Fruit fly (Drosophila melanogaster) whole organism, embryonic: Measurements from ENCODE around the gene HDAC4.

Experiments
- Awh ChIP-seq: fragments of 200-800 bp; sonication (Bioruptor generic); IDR thresholded peaks from 2 replicates; pipeline ENCODE4, ENCODE4 v1.3.6; 2022; ENCODE audit warnings: missing biosample characterization, missing genetic modification characterization
- Blimp-1 ChIP-seq: fragments of 200-800 bp; sonication (Bioruptor generic); optimal IDR thresholded peaks from 3 replicates; lab custom pipeline; 2018; ENCODE audit warnings: missing biosample characterization, missing genetic modification characterization, mild to moderate bottlenecking, moderate library complexity, missing genetic modification reagents
- Bteb2 ChIP-seq: fragments of 200-800 bp; sonication (Bioruptor generic); optimal IDR thresholded peaks from 2 replicates; lab custom pipeline; 2016; ENCODE audit warnings: missing biosample characterization, missing genetic modification characterization
- CG10366 ChIP-seq: fragments of 200-800 bp; sonication (Bioruptor generic); IDR thresholded peaks from 2 replicates; pipeline ENCODE4 v1.3.6; 2022; ENCODE audit warnings: missing biosample characterization, missing genetic modification characterization
- CG10979 ChIP-seq: fragments of 200-800 bp; sonication (Bioruptor generic); optimal IDR thresholded peaks from 2 replicates; lab custom pipeline; 2018; ENCODE audit warnings: missing biosample characterization, mild to moderate bottlenecking, missing genetic modification characterization, moderate library complexity
- CG13296 ChIP-seq: fragments of 200-800 bp; sonication (Bioruptor generic); optimal IDR thresholded peaks from 3 replicates; lab custom pipeline; 2018; ENCODE audit warnings: missing biosample characterization, mild to moderate bottlenecking, missing genetic modification characterization
- CG13624 ChIP-seq: fragments of 200-800 bp; sonication (Bioruptor generic); optimal IDR thresholded peaks from 2 replicates; lab custom pipeline; 2016; ENCODE audit warnings: missing biosample characterization, missing genetic modification characterization
- CG14441 ChIP-seq: fragments of 200-800 bp; sonication (Bioruptor generic); IDR thresholded peaks from 2 replicates; pipeline ENCODE4 v1.3.6; 2022; ENCODE audit warnings: missing biosample characterization, missing genetic modification characterization
- CG15601 ChIP-seq: fragments of 200-800 bp; sonication (Bioruptor generic); optimal IDR thresholded peaks from 3 replicates; lab custom pipeline; 2019; ENCODE audit warnings: missing biosample characterization, mild to moderate bottlenecking, missing genetic modification characterization, moderate library complexity
- CG15696 ChIP-seq: fragments of 200-800 bp; sonication (Bioruptor generic); optimal IDR thresholded peaks from 2 replicates; lab custom pipeline; 2019; ENCODE audit warnings: missing biosample characterization, mild to moderate bottlenecking, missing genetic modification characterization, moderate library complexity
- CG1603 ChIP-seq: fragments of 200-800 bp; sonication (Bioruptor generic); optimal IDR thresholded peaks from 2 replicates; lab custom pipeline; 2019; ENCODE audit warnings: missing biosample characterization, mild to moderate bottlenecking, missing genetic modification characterization, moderate library complexity
- CG17361 ChIP-seq: fragments of 200-800 bp; sonication (Bioruptor generic); IDR thresholded peaks from 3 replicates; pipeline ENCODE4 v1.3.6; 2022; ENCODE audit warnings: missing biosample characterization, missing genetic modification characterization
- CG18262 ChIP-seq: fragments of 200-800 bp; optimal IDR thresholded peaks from 3 replicates; lab custom pipeline; 2019; ENCODE audit warnings: missing biosample characterization, mild to moderate bottlenecking, missing genetic modification characterization, moderate library complexity
- CG3281 ChIP-seq: fragments of 200-800 bp; sonication (Bioruptor generic); optimal IDR thresholded peaks from 3 replicates; lab custom pipeline; 2017; ENCODE audit warnings: missing biosample characterization, mild to moderate bottlenecking, missing genetic modification characterization
- CG33557 ChIP-seq: fragments of 200-800 bp; sonication (Bioruptor generic); optimal IDR thresholded peaks from 2 replicates; lab custom pipeline; 2019; ENCODE audit warnings: missing biosample characterization, mild to moderate bottlenecking, missing genetic modification characterization, moderate library complexity
- CG4707 ChIP-seq: fragments of 200-800 bp; sonication (Bioruptor generic); optimal IDR thresholded peaks from 2 replicates; lab custom pipeline; 2018; ENCODE audit warnings: missing biosample characterization, mild to moderate bottlenecking, missing genetic modification characterization, moderate library complexity
- CG5245 ChIP-seq: fragments of 200-800 bp; sonication (Bioruptor generic); optimal IDR thresholded peaks from 3 replicates; lab custom pipeline; 2016; ENCODE audit warnings: missing biosample characterization, missing genetic modification characterization
- CG6272 ChIP-seq: fragments of 200-800 bp; sonication (Bioruptor generic); IDR thresholded peaks from 2 replicates; pipeline ENCODE4 v1.3.6; 2022; ENCODE audit warnings: missing biosample characterization, missing genetic modification characterization
- CG7357 ChIP-seq: fragments of 200-800 bp; sonication (Bioruptor generic); IDR thresholded peaks from 3 replicates; pipeline ENCODE4 v1.3.6; 2022; ENCODE audit warnings: missing biosample characterization, missing genetic modification characterization
- CG9817 ChIP-seq: fragments of 200-800 bp; sonication (Bioruptor generic); optimal IDR thresholded peaks from 2 replicates; lab custom pipeline; 2018; ENCODE audit warnings: missing biosample characterization, mild to moderate bottlenecking, missing genetic modification characterization, moderate library complexity
- CG9876 ChIP-seq: fragments of 200-800 bp; sonication (Bioruptor generic); optimal IDR thresholded peaks from 2 replicates; lab custom pipeline; 2016; ENCODE audit warnings: missing biosample characterization, missing genetic modification characterization
- Dbx ChIP-seq: fragments of 200-800 bp; sonication (Bioruptor generic); IDR thresholded peaks from 3 replicates; pipeline ENCODE4 v1.3.6; 2022; ENCODE audit warnings: missing biosample characterization, missing genetic modification characterization
- Dip2 ChIP-seq: fragments of 200-800 bp; sonication (Bioruptor generic); IDR thresholded peaks from 2 replicates; pipeline ENCODE4 v1.3.6; 2022; ENCODE audit warnings: missing biosample characterization, missing genetic modification characterization
- Gsc ChIP-seq: fragments of 200-800 bp; sonication (Bioruptor generic); IDR thresholded peaks from 2 replicates; pipeline ENCODE4 v1.3.6; 2022; ENCODE audit warnings: missing biosample characterization, missing genetic modification characterization
- HLH54F ChIP-seq: fragments of 200-800 bp; sonication (Bioruptor generic); optimal IDR thresholded peaks from 3 replicates; lab custom pipeline; 2016; ENCODE audit warnings: missing biosample characterization, missing genetic modification characterization
- Hmx ChIP-seq: fragments of 200-800 bp; sonication (Bioruptor generic); optimal IDR thresholded peaks from 2 replicates; lab custom pipeline; 2016; ENCODE audit warnings: missing biosample characterization, missing genetic modification characterization
- Nf-YC ChIP-seq: fragments of 200-800 bp; optimal IDR thresholded peaks from 3 replicates; lab custom pipeline; 2019; ENCODE audit warnings: missing biosample characterization, mild to moderate bottlenecking, missing genetic modification characterization, moderate library complexity
- Optix ChIP-seq: fragments of 200-800 bp; sonication (Bioruptor generic); IDR thresholded peaks from 3 replicates; pipeline ENCODE4 v1.3.6; 2022; ENCODE audit warnings: missing biosample characterization, missing genetic modification characterization
- Rx ChIP-seq: fragments of 200-800 bp; sonication (Bioruptor generic); IDR thresholded peaks from 2 replicates; pipeline ENCODE4 v1.3.6; 2022; ENCODE audit warnings: missing biosample characterization, missing genetic modification characterization
- Spps ChIP-seq: fragments of 200-800 bp; sonication (Bioruptor generic); optimal IDR thresholded peaks from 2 replicates; lab custom pipeline; 2018; ENCODE audit warnings: missing biosample characterization, mild to moderate bottlenecking, missing genetic modification characterization
- Ssrp ChIP-seq: fragments of 200-800 bp; sonication (Bioruptor generic); optimal IDR thresholded peaks from 2 replicates; lab custom pipeline; 2018; ENCODE audit warnings: missing biosample characterization, mild to moderate bottlenecking, missing genetic modification characterization, moderate library complexity
- Usf ChIP-seq: fragments of 200-800 bp; sonication (Bioruptor generic); optimal IDR thresholded peaks from 2 replicates; lab custom pipeline; 2017; ENCODE audit warnings: missing genotype, missing biosample characterization, missing genetic modification characterization
- YL-1 ChIP-seq: fragments of 200-800 bp; sonication (Bioruptor generic); optimal IDR thresholded peaks from 3 replicates; lab custom pipeline; 2017; ENCODE audit warnings: missing biosample characterization, mild to moderate bottlenecking, missing genetic modification characterization
- dmrt99B ChIP-seq: fragments of 200-800 bp; sonication (Bioruptor generic); optimal IDR thresholded peaks from 2 replicates; lab custom pipeline; 2018; ENCODE audit warnings: missing biosample characterization, mild to moderate bottlenecking, missing genetic modification characterization, moderate library complexity
- dpn ChIP-seq, 2 experiments: fragments of 200-800 bp; sonication (Bioruptor generic); optimal IDR thresholded peaks; 3 replicates each; lab custom pipeline; 2016; ENCODE audit warnings: missing biosample characterization in 2 of 2, missing genetic modification characterization in 2 of 2
- gcm ChIP-seq: fragments of 200-800 bp; sonication (Bioruptor generic); optimal IDR thresholded peaks from 2 replicates; lab custom pipeline; 2019; ENCODE audit warnings: missing biosample characterization, mild to moderate bottlenecking, missing genetic modification characterization, moderate library complexity
- gcm2 ChIP-seq: fragments of 200-800 bp; sonication (Bioruptor generic); optimal IDR thresholded peaks from 2 replicates; lab custom pipeline; 2016; ENCODE audit warnings: missing biosample characterization, missing genetic modification characterization
- hb ChIP-seq: fragments of 200-800 bp; sonication (Bioruptor generic); IDR thresholded peaks from 3 replicates; pipeline ENCODE4 v1.3.6; 2022; ENCODE audit warnings: missing biosample characterization, missing genetic modification characterization; ENCODE audit not compliant: partially characterized antibody
- knrl ChIP-seq: fragments of 200-800 bp; sonication (Bioruptor generic); IDR thresholded peaks from 3 replicates; pipeline ENCODE4 v1.3.6; 2022; ENCODE audit warnings: missing biosample characterization, missing genetic modification characterization; ENCODE audit not compliant: partially characterized antibody
- mam ChIP-seq: fragments of 200-800 bp; sonication (Bioruptor generic); optimal IDR thresholded peaks from 3 replicates; lab custom pipeline; 2016; ENCODE audit warnings: missing biosample characterization, missing genetic modification characterization
- nmo ChIP-seq: fragments of 200-800 bp; sonication (Bioruptor generic); optimal IDR thresholded peaks from 2 replicates; lab custom pipeline; 2018; ENCODE audit warnings: missing biosample characterization, mild to moderate bottlenecking, missing genetic modification characterization, moderate library complexity
- pan ChIP-seq, 4 experiments: fragments of >200 bp in 3 of 4; fragments of 200-800 bp in 1 of 4; sonication (Bioruptor generic) in 1 of 4; optimal IDR thresholded peaks in 3 of 4; IDR thresholded peaks in 1 of 4; 2 replicates each; pipeline versions ENCODE4 v1.3.6 to Lab custom; 2017 to 2022; ENCODE audit warnings: missing biosample characterization in 2 of 4, missing genetic modification characterization in 2 of 4, mixed read lengths in 1 of 4
- pros ChIP-seq: fragments of 200-800 bp; sonication (Bioruptor generic); optimal IDR thresholded peaks from 3 replicates; lab custom pipeline; 2019; ENCODE audit warnings: missing biosample characterization, mild to moderate bottlenecking, missing genetic modification characterization, moderate library complexity
- pum ChIP-seq: fragments of 200-800 bp; sonication (Bioruptor generic); optimal IDR thresholded peaks from 2 replicates; lab custom pipeline; 2016; ENCODE audit warnings: missing biosample characterization, missing genetic modification characterization
- slp2 ChIP-seq: fragments of 200-800 bp; sonication (Bioruptor generic); optimal IDR thresholded peaks from 2 replicates; lab custom pipeline; 2016; ENCODE audit warnings: missing biosample characterization, missing genetic modification characterization
- sob ChIP-seq: fragments of 200-800 bp; sonication (Bioruptor generic); IDR thresholded peaks from 2 replicates; pipeline ENCODE4 v1.3.6; 2022; ENCODE audit warnings: missing biosample characterization, missing genetic modification characterization
- ssp ChIP-seq: fragments of 200-800 bp; sonication (Bioruptor generic); IDR thresholded peaks from 2 replicates; pipeline ENCODE4 v1.3.6; 2022; ENCODE audit warnings: missing biosample characterization, missing genetic modification characterization
- ttk ChIP-seq: fragments of 200-800 bp; sonication (Bioruptor generic); IDR thresholded peaks from 2 replicates; pipeline ENCODE4 v2.1.2; 2022; ENCODE audit warnings: missing biosample characterization, missing genetic modification characterization
- usp ChIP-seq: fragments of >200 bp; optimal IDR thresholded peaks from 2 replicates; lab custom pipeline; 2017; ENCODE audit warnings: missing biosample characterization, missing genetic modification characterization

Gene HDAC4

dm6 chrX:13253062-13253724 lies 32.2 kb downstream of the HDAC4 start (continued):
- TF ChIP-seq Optix (peak; percentile 44; the same call in 1 of the 3 replicates), mam (GFP tag; lab: Kevin White, UChicago) (peak; percentile 55), pros (GFP tag; lab: Kevin White, UChicago) (no peak), pum (GFP tag; lab: Kevin White, UChicago) (peak; percentile 17), CG17361 (peak; percentile 39; the same call in 2 of the 3 replicates), Nf-YC (tag; lab: Kevin White, UChicago) (no peak), Hmx (GFP tag; lab: Kevin White, UChicago) (no peak), YL-1 (GFP tag; lab: Kevin White, UChicago) (no peak), Dip2 (GFP tag; lab: Robert Waterston, UW) (no peak), CG4707 (GFP tag; lab: Kevin White, UChicago) (no peak), knrl (GFP tag; lab: Robert Waterston, UW) (no peak), nmo (GFP tag; lab: Kevin White, UChicago) (peak; percentile 37), CG10979 (peak; percentile 40), usp (GFP tag; lab: Kevin White, UChicago) (no peak), CG3281 (GFP tag; lab: Kevin White, UChicago) (peak; percentile 12), Bteb2 (GFP tag; lab: Kevin White, UChicago) (no peak), ssp (GFP tag; lab: Robert Waterston, UW) (peak; percentile 31; the same call in 1 of the 2 replicates), pan (optimal IDR thresholded peaks at IDR 0.05; lab: Kevin White, UChicago) (no peak), pan (GFP tag; optimal IDR thresholded peaks at IDR 0.05 in 1 of 2, IDR thresholded peaks at IDR 0.05 in 1 of 2) (peak in 1 of 2 experiments; percentile 66), CG9817 (peak; percentile 42), Usf (GFP tag; lab: Kevin White, UChicago) (no peak), Ssrp (tag; lab: Kevin White, UChicago) (no peak), CG13624 (GFP tag; lab: Kevin White, UChicago) (peak; percentile 32), Dbx (GFP tag; lab: Robert Waterston, UW) (peak; percentile 14; the same call in 1 of the 3 replicates), CG7357 (GFP tag; lab: Robert Waterston, UW) (no peak), Rx (peak; percentile 49; the same call in 1 of the 2 replicates), CG33557 (GFP tag; lab: Kevin White, UChicago) (no peak), CG15696 (no peak), slp2 (peak; percentile 37), Awh (GFP tag; lab: Robert Waterston, UW) (peak; percentile 46), CG14441 (peak; percentile 77), gcm2 (no peak), dpn (GFP tag; optimal IDR thresholded peaks at IDR 0.05; lab: Kevin White, UChicago) (peak; percentile 23 to 43), ttk (GFP tag; lab: Robert Waterston, UW) (peak; percentile 58), CG6272 (GFP tag; lab: Robert Waterston, UW) (peak; percentile 18; the same call in 1 of the 2 replicates), CG10366 (GFP tag; lab: Robert Waterston, UW) (peak; percentile 40), hb (no peak), CG15601 (peak; percentile 14), CG5245 (GFP tag; lab: Kevin White, UChicago) (peak; percentile 25), sob (GFP tag; lab: Robert Waterston, UW) (0 out of 2 replicates have a peak, but pooled peaks have one; percentile 17), Blimp-1 (GFP tag; lab: Kevin White, UChicago) (peak; percentile 34), Spps (tag; lab: Kevin White, UChicago) (no peak), CG13296 (no peak), dmrt99B (tag; lab: Kevin White, UChicago) (peak; percentile 50), Gsc (GFP tag; lab: Robert Waterston, UW) (no peak), CG18262 (tag; lab: Kevin White, UChicago) (peak; percentile 53), HLH54F (peak; percentile 44), CG1603 (tag; lab: Kevin White, UChicago) (peak; percentile 58), CG9876 (no peak), gcm (peak; percentile 1)
